Fruit fly (Drosophila melanogaster) whole organism, prepupa: Measurements from ENCODE around the gene CG10993.

Source experiments
- CG10631 ChIP-seq: fragments of 200-800 bp; sonication (Bioruptor generic); optimal IDR thresholded peaks from 2 replicates; lab custom pipeline; 2016; ENCODE audit warnings: missing biosample characterization, missing genetic modification characterization
- CG11902 ChIP-seq: fragments of 200-800 bp; sonication (Bioruptor generic); optimal IDR thresholded peaks from 3 replicates; lab custom pipeline; 2016; ENCODE audit warnings: missing biosample characterization, missing genetic modification characterization
- CG3032 ChIP-seq: fragments of 200-800 bp; optimal IDR thresholded peaks from 2 replicates; lab custom pipeline; 2019; ENCODE audit warnings: missing biosample characterization, mild to moderate bottlenecking, missing genetic modification characterization, moderate library complexity
- Hr39 ChIP-seq: fragments of 200-800 bp; sonication (Bioruptor generic); optimal IDR thresholded peaks from 2 replicates; lab custom pipeline; 2016; ENCODE audit warnings: missing biosample characterization, missing genetic modification characterization
- Met ChIP-seq: fragments of 200-800 bp; sonication (Bioruptor generic); optimal IDR thresholded peaks from 3 replicates; lab custom pipeline; 2016; ENCODE audit warnings: missing biosample characterization, missing genetic modification characterization

- no peak for TF ChIP-seq Hr39 (GFP tag; lab: Kevin White, UChicago)
- TF ChIP-seq Met (GFP tag; lab: Kevin White, UChicago): no peak
- no peak for TF ChIP-seq CG11902 (GFP tag; lab: Kevin White, UChicago)
- TF ChIP-seq CG3032 (tag; lab: Kevin White, UChicago): no peak
- TF ChIP-seq CG10631 (GFP tag; lab: Kevin White, UChicago): no peak
Measured at dm6 chrX:13752543-13753046, 38.3 kb downstream of the CG10993 start.
